Fruit fly (Drosophila melanogaster) whole organism, embryonic: Measurements from ENCODE around the gene NKCC.

Experiments
- Ada2b ChIP-seq: fragments of 200-800 bp; sonication (Bioruptor generic); IDR thresholded peaks from 2 replicates; pipeline ENCODE4 v1.3.6; 2022; ENCODE audit warnings: missing biosample characterization, missing genetic modification characterization
- Asciz ChIP-seq: fragments of 200-800 bp; sonication (Bioruptor generic); optimal IDR thresholded peaks from 2 replicates; lab custom pipeline; 2017; ENCODE audit warnings: missing biosample characterization, mild to moderate bottlenecking, missing genetic modification characterization, missing genetic modification reagents
- CG10543 ChIP-seq: fragments of 200-800 bp; sonication (Bioruptor generic); optimal IDR thresholded peaks from 3 replicates; lab custom pipeline; 2017; ENCODE audit warnings: missing biosample characterization, mild to moderate bottlenecking, missing genetic modification characterization, moderate library complexity
- CG11456 ChIP-seq: fragments of 200-800 bp; sonication (Bioruptor generic); IDR thresholded peaks from 3 replicates; pipeline ENCODE4 v1.3.6; 2022; ENCODE audit warnings: missing biosample characterization, missing genetic modification characterization
- CG12236 ChIP-seq: fragments of 200-800 bp; sonication (Bioruptor generic); optimal IDR thresholded peaks from 2 replicates; lab custom pipeline; 2016; ENCODE audit warnings: missing biosample characterization, missing genetic modification characterization
- CG12659 ChIP-seq: fragments of 200-800 bp; sonication (Bioruptor generic); optimal IDR thresholded peaks from 3 replicates; lab custom pipeline; 2017; ENCODE audit warnings: mild to moderate bottlenecking, missing biosample characterization, missing genetic modification reagents, missing genetic modification characterization
- CG12942 ChIP-seq: fragments of 200-800 bp; sonication (Bioruptor generic); optimal IDR thresholded peaks from 3 replicates; lab custom pipeline; 2016; ENCODE audit warnings: missing biosample characterization, missing genetic modification characterization
- CG15601 ChIP-seq: fragments of 200-800 bp; sonication (Bioruptor generic); optimal IDR thresholded peaks from 3 replicates; lab custom pipeline; 2019; ENCODE audit warnings: missing biosample characterization, mild to moderate bottlenecking, missing genetic modification characterization, moderate library complexity
- CG16779 ChIP-seq: fragments of 200-800 bp; sonication (Bioruptor generic); IDR thresholded peaks from 2 replicates; pipeline ENCODE4 v1.3.6; 2022; ENCODE audit warnings: missing biosample characterization, missing genetic modification characterization
- CG17802 ChIP-seq: fragments of 200-800 bp; sonication (Bioruptor generic); optimal IDR thresholded peaks from 2 replicates; lab custom pipeline; 2018; ENCODE audit warnings: missing biosample characterization, mild to moderate bottlenecking, missing genetic modification characterization, moderate library complexity
- CG18764 ChIP-seq: fragments of 200-800 bp; sonication (Bioruptor generic); optimal IDR thresholded peaks from 3 replicates; lab custom pipeline; 2016; ENCODE audit warnings: missing biosample characterization, missing genetic modification characterization
- CG2712 ChIP-seq: fragments of 200-800 bp; optimal IDR thresholded peaks from 3 replicates; lab custom pipeline; 2019; ENCODE audit warnings: missing biosample characterization, mild to moderate bottlenecking, missing genetic modification characterization, moderate library complexity
- CG31224 ChIP-seq: fragments of 200-800 bp; sonication (Bioruptor generic); IDR thresholded peaks from 2 replicates; pipeline ENCODE4 v1.3.6; 2022; ENCODE audit warnings: missing biosample characterization, missing genetic modification characterization
- CG3281 ChIP-seq: fragments of 200-800 bp; sonication (Bioruptor generic); optimal IDR thresholded peaks from 3 replicates; lab custom pipeline; 2017; ENCODE audit warnings: missing biosample characterization, mild to moderate bottlenecking, missing genetic modification characterization
- CG4730 ChIP-seq: fragments of 200-800 bp; sonication (Bioruptor generic); IDR thresholded peaks from 2 replicates; pipeline ENCODE4 v1.3.6; 2022; ENCODE audit warnings: missing biosample characterization, missing genetic modification characterization
- CG6854 ChIP-seq: fragments of 200-800 bp; sonication (Bioruptor generic); optimal IDR thresholded peaks from 3 replicates; lab custom pipeline; 2017; ENCODE audit warnings: missing biosample characterization, mild to moderate bottlenecking, missing genetic modification characterization
- CG7271 ChIP-seq: fragments of 200-800 bp; sonication (Bioruptor generic); optimal IDR thresholded peaks from 2 replicates; lab custom pipeline; 2018; ENCODE audit warnings: missing biosample characterization, mild to moderate bottlenecking, missing genetic modification characterization, moderate library complexity
- CG8089 ChIP-seq: fragments of 200-800 bp; sonication (Bioruptor generic); optimal IDR thresholded peaks from 3 replicates; lab custom pipeline; 2016; ENCODE audit warnings: missing biosample characterization, missing genetic modification characterization
- CG8359 ChIP-seq: fragments of 200-800 bp; sonication (Bioruptor generic); optimal IDR thresholded peaks from 2 replicates; lab custom pipeline; 2017; ENCODE audit warnings: missing biosample characterization, mild to moderate bottlenecking, missing genetic modification characterization, borderline replicate concordance
- CG9876 ChIP-seq: fragments of 200-800 bp; sonication (Bioruptor generic); optimal IDR thresholded peaks from 2 replicates; lab custom pipeline; 2016; ENCODE audit warnings: missing biosample characterization, missing genetic modification characterization
- D19A ChIP-seq: fragments of 200-800 bp; optimal IDR thresholded peaks from 3 replicates; lab custom pipeline; 2019; ENCODE audit warnings: missing biosample characterization, mild to moderate bottlenecking, missing genetic modification characterization, moderate library complexity
- Dfd ChIP-seq, 2 experiments: fragments of >200 bp; optimal IDR thresholded peaks; 2 replicates each; lab custom pipeline; 2017; ENCODE audit warnings: missing biosample characterization in 2 of 2, missing genetic modification characterization in 2 of 2
- Dp ChIP-seq: fragments of 200-800 bp; sonication (Bioruptor generic); optimal IDR thresholded peaks from 2 replicates; lab custom pipeline; 2018; ENCODE audit warnings: missing biosample characterization, mild to moderate bottlenecking, missing genetic modification characterization, moderate library complexity
- Gsc ChIP-seq: fragments of 200-800 bp; sonication (Bioruptor generic); IDR thresholded peaks from 2 replicates; pipeline ENCODE4 v1.3.6; 2022; ENCODE audit warnings: missing biosample characterization, missing genetic modification characterization
- Lhr ChIP-seq: fragments of 200-800 bp; sonication (Bioruptor generic); optimal IDR thresholded peaks from 3 replicates; lab custom pipeline; 2017; ENCODE audit warnings: mild to moderate bottlenecking, missing biosample characterization, missing genetic modification reagents, missing genetic modification characterization
- Mad ChIP-seq: fragments of 200-800 bp; sonication (Bioruptor generic); optimal IDR thresholded peaks from 2 replicates; lab custom pipeline; 2016; ENCODE audit warnings: missing biosample characterization, missing genetic modification characterization
- Max ChIP-seq: fragments of 200-800 bp; sonication (Bioruptor generic); optimal IDR thresholded peaks from 2 replicates; lab custom pipeline; 2016; ENCODE audit warnings: missing biosample characterization, mild to moderate bottlenecking, missing genetic modification characterization
- Mrtf ChIP-seq: fragments of 200-800 bp; sonication (Bioruptor generic); IDR thresholded peaks from 3 replicates; pipeline ENCODE4 v1.3.6; 2022; ENCODE audit warnings: missing biosample characterization, missing genetic modification characterization
- Oli ChIP-seq: fragments of 200-800 bp; sonication (Bioruptor generic); optimal IDR thresholded peaks from 2 replicates; lab custom pipeline; 2018; ENCODE audit warnings: missing biosample characterization, mild to moderate bottlenecking, missing genetic modification characterization, moderate library complexity
- Opbp ChIP-seq: fragments of 200-800 bp; sonication (Bioruptor generic); IDR thresholded peaks from 3 replicates; pipeline ENCODE4 v1.3.6; 2022; ENCODE audit warnings: missing biosample characterization, missing genetic modification characterization; ENCODE audit not compliant: partially characterized antibody
- Rfx ChIP-seq: fragments of 200-800 bp; sonication (Bioruptor generic); IDR thresholded peaks from 2 replicates; pipeline ENCODE4 v1.3.6; 2022; ENCODE audit warnings: missing biosample characterization, missing genetic modification characterization
- Sry-δ ChIP-seq: fragments of 200-800 bp; sonication (Bioruptor generic); optimal IDR thresholded peaks from 2 replicates; lab custom pipeline; 2016; ENCODE audit warnings: missing biosample characterization, missing genetic modification characterization
- ato ChIP-seq: fragments of 200-800 bp; sonication (Bioruptor generic); IDR thresholded peaks from 2 replicates; pipeline ENCODE4 v1.3.6; 2022; ENCODE audit warnings: missing biosample characterization, missing genetic modification characterization; ENCODE audit not compliant: partially characterized antibody
- cad ChIP-seq: fragments of >200 bp; optimal IDR thresholded peaks from 2 replicates; lab custom pipeline; 2017; ENCODE audit warnings: missing biosample characterization, missing genetic modification characterization
- chinmo ChIP-seq: fragments of 200-800 bp; sonication (Bioruptor generic); IDR thresholded peaks from 4 replicates; pipeline ENCODE4 v1.3.6; 2022; ENCODE audit warnings: missing biosample characterization, missing genetic modification characterization; ENCODE audit not compliant: partially characterized antibody
- en ChIP-seq: fragments of 200-800 bp; sonication (Bioruptor generic); optimal IDR thresholded peaks from 2 replicates; lab custom pipeline; 2016; ENCODE audit warnings: missing biosample characterization, missing genetic modification characterization
- fu2 ChIP-seq: fragments of 200-800 bp; sonication (Bioruptor generic); optimal IDR thresholded peaks from 2 replicates; lab custom pipeline; 2016; ENCODE audit warnings: missing biosample characterization, missing genetic modification characterization
- gro ChIP-seq: fragments of 200-800 bp; sonication (Bioruptor generic); optimal IDR thresholded peaks from 2 replicates; lab custom pipeline; 2016; ENCODE audit warnings: missing biosample characterization, missing genetic modification characterization
- gsb ChIP-seq: fragments of 200-800 bp; sonication (Bioruptor generic); IDR thresholded peaks from 2 replicates; pipeline ENCODE4 v1.3.6; 2022; ENCODE audit warnings: missing biosample characterization, missing genetic modification characterization
- mam ChIP-seq: fragments of 200-800 bp; sonication (Bioruptor generic); optimal IDR thresholded peaks from 3 replicates; lab custom pipeline; 2016; ENCODE audit warnings: missing biosample characterization, missing genetic modification characterization
- nerfin-1 ChIP-seq: fragments of 200-800 bp; sonication (Bioruptor generic); optimal IDR thresholded peaks from 3 replicates; lab custom pipeline; 2019; ENCODE audit warnings: missing biosample characterization, mild to moderate bottlenecking, missing genetic modification characterization, moderate library complexity
- oc ChIP-seq: fragments of 200-800 bp; sonication (Bioruptor generic); optimal IDR thresholded peaks from 2 replicates; lab custom pipeline; 2018; ENCODE audit warnings: missing biosample characterization, mild to moderate bottlenecking, missing genetic modification characterization, moderate library complexity
- schlank ChIP-seq: fragments of 200-800 bp; sonication (Bioruptor generic); optimal IDR thresholded peaks from 2 replicates; lab custom pipeline; 2018; ENCODE audit warnings: missing biosample characterization, mild to moderate bottlenecking, missing genetic modification characterization
- sqz ChIP-seq: fragments of 200-800 bp; sonication (Bioruptor generic); optimal IDR thresholded peaks from 3 replicates; lab custom pipeline; 2018; ENCODE audit warnings: missing biosample characterization, mild to moderate bottlenecking, missing genetic modification characterization
- ttk ChIP-seq: fragments of 200-800 bp; sonication (Bioruptor generic); IDR thresholded peaks from 2 replicates; pipeline ENCODE4 v2.1.2; 2022; ENCODE audit warnings: missing biosample characterization, missing genetic modification characterization
- tup ChIP-seq: fragments of 200-800 bp; sonication (Bioruptor generic); optimal IDR thresholded peaks from 2 replicates; lab custom pipeline; 2016; ENCODE audit warnings: missing biosample characterization, mild to moderate bottlenecking, missing genetic modification characterization, moderate library complexity
- unpg ChIP-seq: fragments of 200-800 bp; sonication (Bioruptor generic); optimal IDR thresholded peaks from 3 replicates; lab custom pipeline; 2018; ENCODE audit warnings: missing biosample characterization, mild to moderate bottlenecking, missing genetic modification characterization, moderate library complexity
- vnd ChIP-seq: fragments of 200-800 bp; sonication (Bioruptor generic); IDR thresholded peaks from 3 replicates; pipeline ENCODE4 v1.3.6; 2022; ENCODE audit warnings: missing biosample characterization, missing genetic modification characterization; ENCODE audit not compliant: partially characterized antibody
- wor ChIP-seq: fragments of 200-800 bp; sonication (Bioruptor generic); IDR thresholded peaks from 2 replicates; pipeline ENCODE4 v1.3.6; 2022; ENCODE audit warnings: missing biosample characterization, missing genetic modification characterization

Gene NKCC

DNA sequence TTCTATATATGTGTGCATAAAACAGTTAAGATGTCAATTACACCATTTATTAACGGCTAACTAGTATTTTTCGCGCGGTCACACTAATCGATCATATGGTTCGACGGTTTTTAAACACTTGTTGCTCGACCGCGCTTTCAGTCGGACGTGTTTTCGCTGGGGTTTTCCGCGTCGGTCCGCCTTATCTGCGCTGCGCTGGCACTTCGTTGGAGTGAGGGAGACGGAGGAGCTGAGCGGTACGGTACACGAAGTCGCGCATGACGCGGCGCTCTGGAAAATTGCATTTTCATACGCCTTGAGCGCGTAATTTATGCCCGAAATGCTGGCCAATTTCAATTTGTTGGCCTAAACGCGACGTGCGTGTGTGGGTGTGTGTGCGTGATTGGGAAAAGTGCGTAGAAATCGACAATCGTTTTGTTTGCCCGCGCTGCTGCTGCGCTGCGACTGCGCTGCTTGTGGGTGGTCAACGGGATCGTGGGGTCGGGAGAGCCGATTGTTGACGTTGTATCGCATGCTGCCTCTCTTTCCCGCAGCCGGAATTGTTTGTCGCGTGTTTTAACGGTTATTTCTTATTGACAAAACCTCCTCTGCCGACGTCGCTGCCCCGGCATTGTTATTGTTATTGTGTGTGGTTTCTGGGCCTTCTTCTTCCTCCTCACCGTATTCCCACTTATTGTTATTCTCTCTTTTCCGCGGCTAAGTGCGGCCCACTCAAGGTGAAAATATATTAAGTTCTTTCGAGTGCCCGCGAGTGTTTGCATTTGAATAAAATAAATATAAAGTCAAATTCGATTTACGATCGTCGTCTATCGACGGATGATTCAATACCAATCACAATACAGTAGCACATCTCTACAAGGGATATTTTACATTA lies 14.7 kb upstream of the NKCC start, which contains the start of gene Itpr (continued):
- TF ChIP-seq chinmo (GFP tag; lab: Robert Waterston, UW) (peak; percentile 92), Asciz (GFP tag; lab: Kevin White, UChicago) (no peak), nerfin-1 (tag; lab: Kevin White, UChicago) (no peak), cad (no peak), sqz (GFP tag; lab: Kevin White, UChicago) (no peak), CG3281 (GFP tag; lab: Kevin White, UChicago) (no peak), CG8359 (no peak), CG6854 (GFP tag; lab: Kevin White, UChicago) (no peak), en (GFP tag; lab: Kevin White, UChicago) (peak; percentile 11), wor (no peak), CG31224 (GFP tag; lab: Robert Waterston, UW) (no peak), CG12942 (GFP tag; lab: Kevin White, UChicago) (no peak), CG7271 (tag; lab: Kevin White, UChicago) (no peak), unpg (GFP tag; lab: Kevin White, UChicago) (no peak), CG12236 (no peak), Rfx (no peak), Max (GFP tag; lab: Kevin White, UChicago) (no peak), CG10543 (GFP tag; lab: Kevin White, UChicago) (no peak), CG16779 (GFP tag; lab: Robert Waterston, UW) (no peak), CG8089 (no peak), CG17802 (tag; lab: Kevin White, UChicago) (no peak), Mrtf (GFP tag; lab: Robert Waterston, UW) (no peak), Mad (no peak), ttk (no peak), Gsc (GFP tag; lab: Robert Waterston, UW) (no peak), Lhr (no peak), CG18764 (no peak), Ada2b (no peak), gsb (GFP tag; lab: Robert Waterston, UW) (no peak), CG4730 (GFP tag; lab: Robert Waterston, UW) (no peak), CG11456 (no peak), schlank (no peak), mam (no peak), CG2712 (tag; lab: Kevin White, UChicago) (no peak), Oli (tag; lab: Kevin White, UChicago) (no peak), CG15601 (tag; lab: Kevin White, UChicago) (no peak), gro (no peak), CG12659 (GFP tag; lab: Kevin White, UChicago) (peak; percentile 39), ato (GFP tag; lab: Robert Waterston, UW) (no peak), D19A (tag; lab: Kevin White, UChicago) (no peak), vnd (GFP tag; lab: Robert Waterston, UW) (no peak), Sry-δ (GFP tag; lab: Kevin White, UChicago) (no peak), fu2 (GFP tag; lab: Kevin White, UChicago) (no peak), Opbp (peak; percentile 9; the same call in 1 of the 3 replicates), tup (GFP tag; lab: Kevin White, UChicago) (no peak), Dfd (GFP tag; optimal IDR thresholded peaks at IDR 0.05; lab: Kevin White, UChicago) (peak in 1 of 2 experiments; percentile 3), CG9876 (GFP tag; lab: Kevin White, UChicago) (no peak), Dp (GFP tag; lab: Kevin White, UChicago) (peak; percentile 37), oc (no peak)
